Worm (Caenorhabditis elegans) whole organism, L4 larva: ENCODE results near the gene K09C4.2.

Source experiments
- F10B5.3 ChIP-seq: sonication (generic microtip); optimal IDR thresholded peaks from 2 replicates; lab custom pipeline; 2016; ENCODE audit warnings: mild to moderate bottlenecking, missing genetic modification characterization, missing compliant biosample characterization
- F26F4.8 ChIP-seq: fragments of 200-800 bp; sonication (Bioruptor generic); conservative IDR thresholded peaks from 2 replicates; pipeline ENCODE4 v1.3.6; 2022; ENCODE audit warnings: missing genetic modification characterization, missing compliant biosample characterization
- F49E8.2 ChIP-seq: sonication (generic microtip); optimal IDR thresholded peaks from 2 replicates; lab custom pipeline; 2016; ENCODE audit warnings: missing compliant biosample characterization, mild to moderate bottlenecking, missing genetic modification characterization, borderline replicate concordance
- R02D3.7 ChIP-seq: fragments of 150-350 bp; sonication (generic microtip); optimal IDR thresholded peaks from 3 replicates; lab custom pipeline; 2014; ENCODE audit warnings: missing biosample characterization, missing genetic modification characterization
- T26A8.4 ChIP-seq: fragments of 200-800 bp; sonication (Bioruptor generic); IDR thresholded peaks from 2 replicates; pipeline ENCODE4 v1.3.6; 2022; ENCODE audit warnings: missing genetic modification characterization, missing compliant biosample characterization
- Y48G9A.11 ChIP-seq: fragments of 200-800 bp; sonication (Bioruptor generic); IDR thresholded peaks from 2 replicates; pipeline ENCODE4 v1.3.6; 2022; ENCODE audit warnings: missing genetic modification reagents, missing genetic modification characterization, missing compliant biosample characterization
- Y5F2A.4 ChIP-seq: fragments of 200-800 bp; sonication (Bioruptor generic); optimal IDR thresholded peaks from 2 replicates; lab custom pipeline; 2018; ENCODE audit warnings: mild to moderate bottlenecking, missing genetic modification characterization, missing compliant biosample characterization
- Y75B8A.6 ChIP-seq: fragments of 200-800 bp; sonication (Bioruptor generic); IDR thresholded peaks from 2 replicates; pipeline ENCODE4 v1.3.6; 2022; ENCODE audit warnings: missing genetic modification reagents, missing genetic modification characterization, missing compliant biosample characterization
- ZK337.2 ChIP-seq: fragments of 200-800 bp; sonication (Bioruptor generic); IDR thresholded peaks from 2 replicates; pipeline ENCODE4 v1.3.6; 2022; ENCODE audit warnings: missing genetic modification reagents, missing genetic modification characterization, missing compliant biosample characterization
- aha-1 ChIP-seq: fragments of 150-350 bp; peaks from one replicate; lab custom pipeline; 2014; ENCODE audit warnings: missing biosample characterization, missing genetic modification characterization
- ceh-28 ChIP-seq: fragments of 150-350 bp; optimal IDR thresholded peaks from 2 replicates; lab custom pipeline; 2014; ENCODE audit warnings: missing biosample characterization, missing genetic modification reagents, missing genetic modification characterization
- ceh-32 ChIP-seq: sonication (generic microtip); optimal IDR thresholded peaks from 2 replicates; lab custom pipeline; 2016; ENCODE audit warnings: mild to moderate bottlenecking, missing genetic modification characterization, missing compliant biosample characterization; ENCODE audit not compliant: poor library complexity
- ceh-44 ChIP-seq: fragments of 200-800 bp; sonication (Bioruptor generic); IDR thresholded peaks from 2 replicates; pipeline ENCODE4 v1.3.6; 2022; ENCODE audit warnings: missing genetic modification reagents, missing genetic modification characterization, missing compliant biosample characterization
- ctbp-1 ChIP-seq: fragments of 200-800 bp; sonication (Bioruptor generic); IDR thresholded peaks from 2 replicates; pipeline ENCODE4 v1.3.6; 2022; ENCODE audit warnings: missing genetic modification reagents, missing genetic modification characterization, missing compliant biosample characterization
- daf-16 ChIP-seq, 3 experiments: sonication (generic microtip); optimal IDR thresholded peaks; 2 replicates each; lab custom pipeline; 2016 to 2017; ENCODE audit warnings: missing genetic modification characterization in 3 of 3, missing genetic modification reagents in 3 of 3, mild to moderate bottlenecking in 2 of 3, missing compliant biosample characterization in 2 of 3, missing biosample characterization in 1 of 3, moderate library complexity in 1 of 3
- daf-8 ChIP-seq: fragments of 200-800 bp; sonication (Bioruptor generic); IDR thresholded peaks from 2 replicates; pipeline ENCODE4 v1.3.6; 2022; ENCODE audit warnings: missing genetic modification characterization, missing compliant biosample characterization
- dmd-9 ChIP-seq: fragments of 200-800 bp; sonication (Bioruptor generic); IDR thresholded peaks from 2 replicates; pipeline ENCODE4 v1.3.6; 2022; ENCODE audit warnings: missing genetic modification reagents, missing genetic modification characterization, missing compliant biosample characterization
- dpl-1 ChIP-seq: fragments of 150-350 bp; optimal IDR thresholded peaks from 2 replicates; lab custom pipeline; 2014; ENCODE audit warnings: missing biosample characterization, missing genetic modification reagents, missing genetic modification characterization
- dve-1 ChIP-seq: sonication (generic microtip); optimal IDR thresholded peaks from 2 replicates; lab custom pipeline; 2017; ENCODE audit warnings: antibody characterized with exemption, mild to moderate bottlenecking, missing genetic modification characterization, missing compliant biosample characterization; ENCODE audit not compliant: insufficient read depth
- hif-1 ChIP-seq, 2 experiments: sonication (generic microtip); optimal IDR thresholded peaks; 2 replicates each; lab custom pipeline; 2016 to 2017; ENCODE audit warnings: missing compliant biosample characterization in 2 of 2, missing genetic modification characterization in 2 of 2, missing genetic modification reagents in 2 of 2, missing genotype in 2 of 2, mild to moderate bottlenecking in 1 of 2
- hlh-11 ChIP-seq: fragments of 200-800 bp; sonication (Bioruptor generic); optimal IDR thresholded peaks from 2 replicates; lab custom pipeline; 2018; ENCODE audit warnings: mild to moderate bottlenecking, missing genetic modification characterization, missing compliant biosample characterization
- lin-29 ChIP-seq: fragments of 200-800 bp; sonication (Bioruptor generic); IDR thresholded peaks from 2 replicates; pipeline ENCODE4 v1.3.6; 2022; ENCODE audit warnings: missing genetic modification reagents, missing genetic modification characterization, missing compliant biosample characterization
- lsy-2 ChIP-seq, 2 experiments: fragments of 150-350 bp in 1 of 2; sonication (generic microtip) in 1 of 2; optimal IDR thresholded peaks; 2 replicates each; lab custom pipeline; 2014 to 2017; ENCODE audit warnings: missing biosample characterization in 2 of 2, missing genetic modification characterization in 2 of 2
- nhr-10 ChIP-seq: fragments of 150-350 bp; optimal IDR thresholded peaks from 2 replicates; lab custom pipeline; 2014; ENCODE audit warnings: missing biosample characterization, missing genetic modification characterization
- nhr-237 ChIP-seq: sonication (generic microtip); optimal IDR thresholded peaks from 2 replicates; lab custom pipeline; 2017; ENCODE audit warnings: missing biosample characterization, missing genetic modification characterization
- nhr-28 ChIP-seq: fragments of 150-350 bp; optimal IDR thresholded peaks from 2 replicates; lab custom pipeline; 2014; ENCODE audit warnings: missing biosample characterization, missing genetic modification characterization
- nhr-41 ChIP-seq: fragments of 200-800 bp; sonication (Bioruptor generic); IDR thresholded peaks from 2 replicates; pipeline ENCODE4 v1.3.6; 2022; ENCODE audit warnings: missing genetic modification reagents, missing genetic modification characterization, missing compliant biosample characterization
- nhr-42 ChIP-seq: fragments of 200-800 bp; sonication (Bioruptor generic); IDR thresholded peaks from 2 replicates; pipeline ENCODE4 v1.3.6; 2022; ENCODE audit warnings: missing genetic modification characterization, missing compliant biosample characterization
- nhr-6 ChIP-seq: fragments of 150-350 bp; optimal IDR thresholded peaks from 2 replicates; lab custom pipeline; 2014; ENCODE audit warnings: missing biosample characterization, missing genetic modification characterization
- nhr-77 ChIP-seq: fragments of 150-350 bp; optimal IDR thresholded peaks from 2 replicates; lab custom pipeline; 2014; ENCODE audit warnings: missing biosample characterization, missing genetic modification characterization
- pqm-1 ChIP-seq: sonication (generic microtip); optimal IDR thresholded peaks from 2 replicates; lab custom pipeline; 2017; ENCODE audit warnings: missing biosample characterization, missing genetic modification characterization
- tag-97 ChIP-seq: fragments of 200-800 bp; sonication (Bioruptor generic); IDR thresholded peaks from 2 replicates; pipeline ENCODE4 v1.3.6; 2022; ENCODE audit warnings: missing genetic modification characterization, missing compliant biosample characterization
- vab-7 ChIP-seq: fragments of 200-800 bp; sonication (Bioruptor generic); IDR thresholded peaks from 2 replicates; pipeline ENCODE4 v1.3.6; 2022; ENCODE audit warnings: missing genetic modification reagents, missing genetic modification characterization, missing compliant biosample characterization
- zag-1 ChIP-seq: fragments of 150-350 bp; optimal IDR thresholded peaks from 2 replicates; lab custom pipeline; 2014; ENCODE audit warnings: missing biosample characterization, missing genetic modification characterization
- zfp-3 ChIP-seq: fragments of 200-800 bp; sonication (Bioruptor generic); conservative IDR thresholded peaks from 2 replicates; pipeline ENCODE4 v1.3.6; 2022; ENCODE audit warnings: missing genetic modification reagents, missing genetic modification characterization, missing compliant biosample characterization
- zip-2 ChIP-seq: fragments of 150-350 bp; optimal IDR thresholded peaks from 2 replicates; lab custom pipeline; 2014; ENCODE audit warnings: missing biosample characterization, missing genetic modification characterization
- ztf-11 ChIP-seq: fragments of 150-350 bp; optimal IDR thresholded peaks from 2 replicates; lab custom pipeline; 2014; ENCODE audit warnings: missing biosample characterization, missing genetic modification characterization
- ztf-7 ChIP-seq: fragments of 150-350 bp; optimal IDR thresholded peaks from 2 replicates; lab custom pipeline; 2014; ENCODE audit warnings: missing biosample characterization, missing genetic modification characterization

K09C4.2 gene

DNA sequence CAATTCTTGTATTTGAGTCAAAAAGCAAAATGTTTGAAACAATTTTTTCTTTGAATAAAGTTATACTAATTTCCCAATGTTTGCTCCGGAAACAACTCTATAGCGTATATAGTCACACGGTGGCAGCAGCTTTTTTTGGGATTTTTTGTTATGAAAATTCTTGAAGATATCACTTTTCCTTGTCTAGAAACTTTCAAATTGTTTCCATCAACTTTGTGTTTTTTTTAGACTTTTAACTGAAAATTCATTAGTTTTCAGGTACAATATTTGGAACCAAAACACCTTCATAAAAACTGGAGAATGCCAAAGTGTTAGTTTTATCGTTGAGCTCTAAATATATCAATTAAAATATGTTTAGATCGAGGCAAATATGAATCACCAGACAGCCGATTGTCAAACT, 23.7 kb upstream of the K09C4.2 start, which contains the start of gene K09C4.7:
TSS of gene K09C4.7 (plus strand) at position 301 of the 400 bp plus-strand sequence.
- TF ChIP-seq dmd-9 (no peak), F26F4.8 (GFP tag; lab: Robert Waterston, UW) (no peak), zfp-3 (GFP tag; lab: Robert Waterston, UW) (no peak), vab-7 (GFP tag; lab: Robert Waterston, UW) (no peak), hif-1 (tag; optimal IDR thresholded peaks at IDR 0.05; lab: Kevin White, UChicago) (no peak), nhr-77 (tag; lab: Kevin White, UChicago) (no peak), R02D3.7 (tag; lab: Kevin White, UChicago) (no peak), F49E8.2 (tag; lab: Kevin White, UChicago) (no peak), nhr-42 (GFP tag; lab: Robert Waterston, UW) (no peak), nhr-6 (tag; lab: Kevin White, UChicago) (no peak), dpl-1 (no peak), ztf-7 (tag; lab: Kevin White, UChicago) (no peak), lin-29 (GFP tag; lab: Robert Waterston, UW) (no peak), ceh-28 (tag; lab: Kevin White, UChicago) (no peak), ctbp-1 (no peak), ZK337.2 (GFP tag; lab: Robert Waterston, UW) (no peak)
- TF ChIP-seq, all 104 proteins: peak for 0

DNA sequence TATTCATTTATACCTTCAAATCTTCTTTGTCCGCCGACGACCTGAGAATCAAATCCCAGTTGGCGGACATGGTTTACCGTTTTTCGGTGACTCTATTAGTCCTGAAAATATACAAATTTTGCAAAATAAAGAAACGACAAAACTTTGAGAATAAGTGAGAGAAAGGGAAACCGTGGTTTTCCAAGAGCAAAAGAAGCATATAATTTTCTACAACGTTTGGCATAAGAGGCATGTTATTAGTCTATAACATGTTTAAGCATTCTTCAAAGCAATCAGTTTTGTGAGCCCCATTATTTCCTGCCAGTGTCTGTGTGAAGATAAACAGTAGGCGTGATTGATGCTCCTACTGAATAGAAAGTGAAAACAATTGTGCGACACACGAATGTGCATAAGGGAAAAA, 16.2 kb upstream of the K09C4.2 start, which contains the start of gene K09C4.10:
TSS of gene K09C4.10 (minus strand) at position 101 of the 400 bp plus-strand sequence.
- TF ChIP-seq F10B5.3 (no peak), daf-8 (no peak), nhr-6 (tag; lab: Kevin White, UChicago) (no peak), Y48G9A.11 (GFP tag; lab: Robert Waterston, UW) (no peak), nhr-237 (no peak), Y75B8A.6 (no peak), T26A8.4 (GFP tag; lab: Robert Waterston, UW) (no peak), ceh-32 (tag; lab: Kevin White, UChicago) (no peak), ceh-44 (GFP tag; lab: Robert Waterston, UW) (no peak), dve-1 (tag; lab: Kevin White, UChicago) (no peak), nhr-10 (tag; lab: Kevin White, UChicago) (no peak), zip-2 (tag; lab: Kevin White, UChicago) (no peak), nhr-41 (GFP tag; lab: Robert Waterston, UW) (no peak), nhr-77 (tag; lab: Kevin White, UChicago) (no peak), zag-1 (tag; lab: Kevin White, UChicago) (no peak), lsy-2 (tag; optimal IDR thresholded peaks at IDR 0.05; lab: Kevin White, UChicago) (no peak), tag-97 (GFP tag; lab: Robert Waterston, UW) (no peak), ztf-11 (tag; lab: Kevin White, UChicago) (no peak), ztf-7 (tag; lab: Kevin White, UChicago) (no peak)

DNA sequence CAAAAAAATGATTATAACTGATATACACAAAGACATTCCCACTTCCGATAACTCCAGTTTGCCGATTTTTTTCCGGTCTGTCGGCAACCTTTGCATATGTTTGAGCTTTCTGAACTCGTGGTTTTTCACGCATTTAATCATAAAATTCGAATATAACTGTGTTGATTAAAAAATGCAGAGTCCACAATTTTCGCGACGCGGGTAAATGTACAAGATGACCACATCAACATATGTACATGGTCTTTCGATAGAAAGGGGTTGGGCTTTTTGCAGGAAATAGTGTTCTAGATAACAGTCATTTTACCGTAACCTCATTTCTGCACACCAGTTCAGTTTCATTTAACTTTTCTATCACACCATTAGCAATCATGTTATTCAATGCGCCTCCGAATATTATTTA, 14.0 kb upstream of the K09C4.2 start, which contains the start of gene K09C4.5:
TSS of gene K09C4.5 (plus strand) at position 326 of the 400 bp plus-strand sequence.
- TF ChIP-seq nhr-42 (GFP tag; lab: Robert Waterston, UW), result no peak
- TF ChIP-seq nhr-77 (tag; lab: Kevin White, UChicago), result no peak
- peak; percentile 62 for TF ChIP-seq nhr-28
- peak; percentile 13 for TF ChIP-seq aha-1 (tag; lab: Kevin White, UChicago)
- peak; percentile 13 for TF ChIP-seq hlh-11 (tag; lab: Kevin White, UChicago)
- TF ChIP-seq daf-16 (GFP tag; optimal IDR thresholded peaks at IDR 0.05; lab: Kevin White, UChicago), result no peak
- peak; percentile 64 for TF ChIP-seq daf-16 (tag; optimal IDR thresholded peaks at IDR 0.05; lab: Kevin White, UChicago)
- no peak for TF ChIP-seq nhr-237
- no peak for TF ChIP-seq Y5F2A.4
- no peak for TF ChIP-seq dmd-9
- peak; percentile 37 for TF ChIP-seq pqm-1 (tag; lab: Kevin White, UChicago)
